Worm (Caenorhabditis elegans) whole organism, late embryonic: ENCODE measurements around the gene srlf-10.

Experiments used
- C08G9.2 ChIP-seq: sonication (generic microtip); optimal IDR thresholded peaks from 2 replicates; lab custom pipeline; 2016; ENCODE audit warnings: mild to moderate bottlenecking, missing genetic modification characterization, moderate library complexity, missing compliant biosample characterization
- F13H6.1 ChIP-seq: sonication (generic microtip); optimal IDR thresholded peaks from 2 replicates; lab custom pipeline; 2016; ENCODE audit warnings: missing genetic modification characterization, missing compliant biosample characterization
- K09A11.1 ChIP-seq: sonication (generic microtip); optimal IDR thresholded peaks from 2 replicates; lab custom pipeline; 2017; ENCODE audit warnings: antibody characterized with exemption, mild to moderate bottlenecking, missing genetic modification characterization, missing compliant biosample characterization; ENCODE audit not compliant: insufficient read depth
- ceh-30 ChIP-seq: fragments of 150-350 bp; optimal IDR thresholded peaks from 2 replicates; lab custom pipeline; 2014; ENCODE audit warnings: missing biosample characterization, missing genetic modification characterization
- gmeb-2 ChIP-seq: sonication (generic microtip); optimal IDR thresholded peaks from 2 replicates; lab custom pipeline; 2016; ENCODE audit warnings: missing genetic modification characterization, inconsistent platforms, missing compliant biosample characterization
- madf-2 ChIP-seq: sonication (generic microtip); optimal IDR thresholded peaks from 2 replicates; lab custom pipeline; 2017; ENCODE audit warnings: missing genetic modification characterization, missing compliant biosample characterization
- npax-4 ChIP-seq: sonication (generic microtip); optimal IDR thresholded peaks from 2 replicates; lab custom pipeline; 2016; ENCODE audit warnings: missing genetic modification characterization, missing compliant biosample characterization
- pqm-1 ChIP-seq: sonication (generic microtip); optimal IDR thresholded peaks from 2 replicates; lab custom pipeline; 2016; ENCODE audit warnings: missing genetic modification characterization, missing compliant biosample characterization
- tbx-2 ChIP-seq: sonication (generic microtip); optimal IDR thresholded peaks from 2 replicates; lab custom pipeline; 2016; ENCODE audit warnings: missing genetic modification characterization, missing compliant biosample characterization

- TF ChIP-seq K09A11.1 (no peak), npax-4 (tag; lab: Kevin White, UChicago) (no peak), gmeb-2 (no peak), ceh-30 (no peak), C08G9.2 (tag; lab: Kevin White, UChicago) (no peak), F13H6.1 (tag; lab: Kevin White, UChicago) (no peak), madf-2 (tag; lab: Kevin White, UChicago) (no peak), pqm-1 (tag; lab: Kevin White, UChicago) (no peak), tbx-2 (tag; lab: Kevin White, UChicago) (no peak)
Measured at ce11 chrIII:13404418-13404817, 2.4 kb downstream of the srlf-10 start, which contains the start of gene ttr-52.
